Worm (Caenorhabditis elegans) whole organism, L1 larva: ENCODE results near the gene cgt-1.

Experiments used
- C04F5.9 ChIP-seq: sonication (generic microtip); optimal IDR thresholded peaks from 2 replicates; lab custom pipeline; 2016; ENCODE audit warnings: missing genetic modification characterization, missing compliant biosample characterization
- aha-1 ChIP-seq: fragments of 150-350 bp; optimal IDR thresholded peaks from 2 replicates; lab custom pipeline; 2014; ENCODE audit warnings: missing biosample characterization, missing genetic modification characterization
- ama-1 ChIP-seq: fragments of 150-350 bp; optimal IDR thresholded peaks from 2 replicates; lab custom pipeline; 2014
- blmp-1 ChIP-seq: fragments of 150-350 bp; optimal IDR thresholded peaks from 2 replicates; lab custom pipeline; 2014; ENCODE audit warnings: missing biosample characterization, missing genetic modification characterization
- ceh-8 ChIP-seq: fragments of 200-800 bp; sonication (Bioruptor generic); optimal IDR thresholded peaks from 2 replicates; lab custom pipeline; 2018; ENCODE audit warnings: mild to moderate bottlenecking, missing genetic modification characterization, moderate library complexity, missing compliant biosample characterization
- ceh-82 ChIP-seq, 3 experiments: fragments of 150-350 bp in 1 of 3; sonication (generic microtip) in 2 of 3; optimal IDR thresholded peaks; 2 replicates each; lab custom pipeline; 2014 to 2017; ENCODE audit warnings: missing biosample characterization in 3 of 3, missing genetic modification characterization in 3 of 3
- efl-3 ChIP-seq: fragments of 200-800 bp; sonication (Bioruptor generic); optimal IDR thresholded peaks from 2 replicates; lab custom pipeline; 2018; ENCODE audit warnings: mild to moderate bottlenecking, missing genetic modification characterization, missing compliant biosample characterization
- elt-2 ChIP-seq: sonication (generic microtip); optimal IDR thresholded peaks from 2 replicates; lab custom pipeline; 2016; ENCODE audit warnings: missing genetic modification characterization, mild to moderate bottlenecking, inconsistent platforms, missing compliant biosample characterization, missing genetic modification reagents
- elt-3 ChIP-seq, 6 experiments: fragments of 150-350 bp in 1 of 6; sonication (generic microtip); optimal IDR thresholded peaks; 2 replicates each; lab custom pipeline; 2017 to 2018; ENCODE audit warnings: missing biosample characterization in 6 of 6, missing genetic modification characterization in 6 of 6, inconsistent platforms in 1 of 6
- fkh-8 ChIP-seq: sonication (generic microtip); optimal IDR thresholded peaks from 2 replicates; lab custom pipeline; 2016; ENCODE audit warnings: mild to moderate bottlenecking, missing genetic modification characterization, missing compliant biosample characterization
- grh-1 ChIP-seq: fragments of 200-800 bp; sonication (Bioruptor generic); IDR thresholded peaks from 2 replicates; pipeline ENCODE4 v1.3.6; 2022; ENCODE audit warnings: missing genetic modification reagents, missing genetic modification characterization, missing compliant biosample characterization
- hpl-2 ChIP-seq: fragments of 150-350 bp; optimal IDR thresholded peaks from 2 replicates; lab custom pipeline; 2014; ENCODE audit warnings: missing biosample characterization, missing genetic modification reagents, missing genetic modification characterization
- lin-14 ChIP-seq: fragments of 200-800 bp; sonication (Bioruptor generic); optimal IDR thresholded peaks from 2 replicates; lab custom pipeline; 2018; ENCODE audit warnings: mild to moderate bottlenecking, missing genetic modification characterization, moderate library complexity, missing compliant biosample characterization
- lin-35 ChIP-seq, 2 experiments: fragments of 150-350 bp; optimal IDR thresholded peaks; 2 replicates each; lab custom pipeline; 2014; ENCODE audit warnings: missing biosample characterization in 2 of 2, missing genetic modification characterization in 2 of 2, missing genetic modification reagents in 2 of 2
- mdl-1 ChIP-seq, 2 experiments: fragments of 150-350 bp; optimal IDR thresholded peaks; 2 replicates each; lab custom pipeline; 2014 to 2017; ENCODE audit warnings: missing biosample characterization in 2 of 2, missing genetic modification characterization in 2 of 2, inconsistent platforms in 1 of 2
- nhr-19 ChIP-seq: fragments of 200-800 bp; sonication (Bioruptor generic); conservative IDR thresholded peaks from 2 replicates; pipeline ENCODE4 v1.3.6; 2022; ENCODE audit warnings: missing genetic modification characterization, missing compliant biosample characterization
- nhr-20 ChIP-seq: sonication (generic microtip); optimal IDR thresholded peaks from 2 replicates; lab custom pipeline; 2016; ENCODE audit warnings: mild to moderate bottlenecking, missing genetic modification characterization, missing compliant biosample characterization
- nhr-28 ChIP-seq: fragments of 150-350 bp; optimal IDR thresholded peaks from 2 replicates; lab custom pipeline; 2014; ENCODE audit warnings: missing biosample characterization, missing genetic modification characterization
- nhr-85 ChIP-seq: sonication (generic microtip); peaks from one replicate; lab custom pipeline; 2016; ENCODE audit warnings: missing genetic modification characterization, inconsistent platforms, missing compliant biosample characterization
- nhr-90 ChIP-seq: sonication (generic microtip); optimal IDR thresholded peaks from 2 replicates; lab custom pipeline; 2016; ENCODE audit warnings: mild to moderate bottlenecking, missing genetic modification characterization, missing compliant biosample characterization; ENCODE audit not compliant: poor library complexity
- pax-3 ChIP-seq: fragments of 200-800 bp; sonication (Bioruptor generic); optimal IDR thresholded peaks from 2 replicates; lab custom pipeline; 2018; ENCODE audit warnings: mild to moderate bottlenecking, missing genetic modification characterization, moderate library complexity, missing compliant biosample characterization
- pqm-1 ChIP-seq: sonication (generic microtip); optimal IDR thresholded peaks from 3 replicates; lab custom pipeline; 2017; ENCODE audit warnings: missing biosample characterization, missing genetic modification characterization
- skn-1 ChIP-seq: fragments of 150-350 bp; optimal IDR thresholded peaks from 2 replicates; lab custom pipeline; 2014; ENCODE audit warnings: missing biosample characterization, missing genetic modification characterization
- snpc-4 ChIP-seq: fragments of 150-350 bp; optimal IDR thresholded peaks from 2 replicates; lab custom pipeline; 2014; ENCODE audit warnings: missing biosample characterization, missing genetic modification characterization
- sptf-1 ChIP-seq: fragments of 150-350 bp; optimal IDR thresholded peaks from 2 replicates; lab custom pipeline; 2014; ENCODE audit warnings: missing biosample characterization, missing genetic modification characterization
- tbx-2 ChIP-seq: sonication (generic microtip); optimal IDR thresholded peaks from 2 replicates; lab custom pipeline; 2016; ENCODE audit warnings: missing genetic modification characterization, missing compliant biosample characterization
- tlp-1 ChIP-seq: fragments of 150-350 bp; optimal IDR thresholded peaks from 2 replicates; lab custom pipeline; 2014; ENCODE audit warnings: missing biosample characterization, missing genetic modification characterization
- unc-130 ChIP-seq: fragments of 150-350 bp; optimal IDR thresholded peaks from 2 replicates; lab custom pipeline; 2017; ENCODE audit warnings: missing biosample characterization, missing genetic modification characterization, inconsistent platforms
- unc-62 ChIP-seq: fragments of 150-350 bp; optimal IDR thresholded peaks from 2 replicates; lab custom pipeline; 2014; ENCODE audit warnings: missing biosample characterization, missing genetic modification reagents, missing genetic modification characterization
- vab-15 ChIP-seq: sonication (generic microtip); optimal IDR thresholded peaks from 2 replicates; lab custom pipeline; 2017; ENCODE audit warnings: missing genotype, mild to moderate bottlenecking, missing genetic modification characterization, missing compliant biosample characterization
- xbp-1 ChIP-seq: sonication (generic microtip); optimal IDR thresholded peaks from 2 replicates; lab custom pipeline; 2016; ENCODE audit warnings: missing genetic modification characterization, missing compliant biosample characterization
- ztf-4 ChIP-seq: fragments of 150-350 bp; optimal IDR thresholded peaks from 2 replicates; lab custom pipeline; 2014; ENCODE audit warnings: missing biosample characterization, missing genetic modification characterization

The cgt-1 gene

DNA sequence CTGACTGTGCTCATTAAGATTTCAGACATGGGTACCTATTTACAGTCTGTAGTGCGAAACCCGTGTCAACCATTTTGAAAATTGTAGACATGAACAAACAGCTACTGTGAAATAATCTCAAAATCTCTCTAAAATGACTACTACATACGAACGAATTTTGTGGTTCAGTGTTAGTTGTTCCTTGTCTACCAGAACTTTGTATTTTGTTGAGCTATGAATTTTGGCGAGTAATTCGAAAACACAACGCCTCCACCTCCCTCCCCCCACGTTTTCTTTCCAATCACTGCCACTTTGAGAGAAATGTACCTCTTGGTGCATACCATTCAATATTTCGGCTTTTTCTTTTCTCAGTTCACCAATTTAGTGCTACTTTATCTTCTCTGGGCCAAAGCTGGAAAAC lies 4.0 kb upstream of the cgt-1 start, which contains the start of gene T06C12.11:
Gene T06C12.11, plus strand, starts transcription at position 301 of the 400 bp plus-strand sequence.
- TF ChIP-seq xbp-1 (no peak), blmp-1 (tag; lab: Kevin White, UChicago) (no peak), grh-1 (GFP tag; lab: Robert Waterston, UW) (no peak), pqm-1 (no peak), nhr-19 (GFP tag; lab: Robert Waterston, UW) (no peak), tlp-1 (tag; lab: Kevin White, UChicago) (no peak), ztf-4 (tag; lab: Kevin White, UChicago) (no peak), fkh-8 (no peak)
- TF ChIP-seq, all 84 proteins: peak for 0

DNA sequence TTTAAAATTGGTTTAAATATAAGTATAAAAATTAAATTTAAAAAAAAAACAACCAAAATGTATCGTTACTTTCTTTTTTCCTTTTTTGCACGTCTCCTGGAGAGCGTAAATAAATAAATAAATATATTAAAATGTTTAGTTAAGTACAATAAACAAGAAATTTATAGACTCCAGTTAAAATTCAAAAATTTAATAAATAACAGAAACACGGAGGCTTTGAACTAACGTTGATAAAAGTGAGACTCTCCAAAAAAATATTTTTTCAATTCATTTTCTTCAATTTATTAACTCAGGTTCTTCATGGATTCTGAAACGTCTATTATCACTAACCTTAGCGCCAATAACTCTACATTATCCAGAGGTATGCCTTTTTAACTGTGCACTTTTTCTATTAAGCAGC lies 3.1 kb upstream of the cgt-1 start, which contains the start of gene T06C12.12:
Gene T06C12.12, plus strand, starts transcription at position 301 of the 400 bp plus-strand sequence.
- TF ChIP-seq nhr-28: no peak
- TF ChIP-seq nhr-85 (tag; lab: Kevin White, UChicago): no peak

DNA sequence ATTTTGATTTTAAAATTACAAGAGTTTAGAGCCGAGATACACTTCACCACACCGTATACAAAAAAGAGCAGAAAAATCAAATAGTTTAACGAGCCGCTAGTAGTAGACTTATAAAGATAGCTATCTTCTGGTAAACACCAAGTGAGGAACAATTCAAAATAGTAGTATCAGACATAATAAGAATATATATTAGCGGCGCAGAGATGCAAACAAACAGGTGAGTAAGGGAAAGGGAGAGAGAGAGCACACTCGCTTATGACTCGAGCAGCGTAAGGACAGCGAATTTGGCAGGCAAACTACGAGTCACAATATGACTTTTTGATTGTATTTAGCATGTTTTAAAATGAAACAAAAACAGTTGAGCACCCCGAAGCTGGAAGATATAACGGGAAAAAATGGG lies 2.6 kb upstream of the cgt-1 start:
- TF ChIP-seq fkh-8 (peak; percentile 10), aha-1 (no peak), ama-1 (lab: Kevin White, UChicago) (no peak), elt-2 (peak; percentile 57), lin-14 (GFP tag; lab: Kevin White, UChicago) (peak; percentile 23), lin-35 (GFP tag; optimal IDR thresholded peaks at IDR 0.05; lab: Kevin White, UChicago) (peak in 1 of 2 experiments; percentile 27)
- TF ChIP-seq, all 84 proteins: peak for 4

DNA sequence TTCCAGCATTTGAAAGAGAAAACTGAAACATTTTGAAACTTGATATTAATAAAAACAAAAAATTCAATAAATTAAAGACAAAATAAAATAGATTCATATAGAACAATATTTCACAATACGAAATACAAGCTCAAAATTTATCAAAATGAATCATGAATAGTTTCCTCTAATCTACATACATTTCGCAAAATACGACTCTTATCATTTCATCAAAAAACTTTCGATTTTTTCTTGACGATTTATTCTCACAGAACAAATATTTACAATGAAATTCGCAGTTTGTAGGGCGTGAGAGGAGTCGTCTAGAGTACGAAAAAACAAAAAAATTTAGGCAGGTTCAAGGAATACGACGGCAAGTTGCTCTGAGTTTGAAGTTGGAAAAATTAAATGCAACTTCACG lies 1.5 kb upstream of the cgt-1 start:
- no peak for TF ChIP-seq mdl-1 (tag; optimal IDR thresholded peaks at IDR 0.05; lab: Kevin White, UChicago)
- no peak for TF ChIP-seq lin-35 (GFP tag; optimal IDR thresholded peaks at IDR 0.05; lab: Kevin White, UChicago)
- TF ChIP-seq ceh-8 (GFP tag; lab: Kevin White, UChicago): no peak
- peak; percentile 57 for TF ChIP-seq elt-2

DNA sequence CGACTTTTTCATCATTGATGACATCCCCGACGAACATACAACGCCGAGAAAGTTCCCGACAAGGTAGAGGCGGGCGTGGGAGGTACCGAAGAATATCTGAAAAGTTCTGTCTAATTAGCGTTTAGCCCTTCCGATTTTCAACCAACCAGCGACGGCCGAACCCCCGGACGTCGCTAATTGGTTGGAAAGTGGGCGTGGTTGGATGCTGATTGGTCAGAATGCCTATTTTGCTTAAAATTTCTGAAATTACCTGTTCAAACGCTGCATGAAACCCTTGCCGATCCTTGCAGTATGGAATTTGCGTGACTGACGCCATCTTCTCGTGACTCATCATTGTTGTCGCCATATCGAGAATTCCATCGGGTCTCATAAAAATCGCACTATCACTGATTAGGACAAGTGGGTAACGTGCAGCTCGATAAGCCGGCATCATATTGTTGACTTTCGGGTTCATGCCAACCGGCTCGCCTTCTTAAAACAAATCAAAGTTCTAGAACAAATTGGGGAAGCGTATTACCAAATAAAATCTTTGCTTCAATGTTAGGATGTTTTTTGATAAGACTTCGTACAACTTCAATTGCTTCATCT lies 849 bp downstream of the cgt-1 start:
- TF ChIP-seq nhr-90: peak; percentile 18
- TF ChIP-seq C04F5.9 (tag; lab: Kevin White, UChicago): no peak
- TF ChIP-seq nhr-20 (tag; lab: Kevin White, UChicago): peak; percentile 24
- TF ChIP-seq elt-3 (tag; optimal IDR thresholded peaks at IDR 0.05; lab: Kevin White, UChicago): no peak
- peak; percentile 87 for TF ChIP-seq elt-2
- no peak for TF ChIP-seq unc-62 (GFP tag; lab: Kevin White, UChicago)
- TF ChIP-seq sptf-1 (tag; lab: Kevin White, UChicago): no peak
- peak in 1 of 2 experiments; percentile 25 for TF ChIP-seq lin-35 (GFP tag; optimal IDR thresholded peaks at IDR 0.05; lab: Kevin White, UChicago)
- TF ChIP-seq tlp-1 (tag; lab: Kevin White, UChicago): peak; percentile 19
- no peak for TF ChIP-seq ceh-82 (tag; optimal IDR thresholded peaks at IDR 0.05; lab: Kevin White, UChicago)
- TF ChIP-seq pax-3 (tag; lab: Kevin White, UChicago): no peak
- no peak for TF ChIP-seq unc-130
- TF ChIP-seq efl-3 (GFP tag; lab: Kevin White, UChicago): no peak
- no peak for TF ChIP-seq vab-15

DNA sequence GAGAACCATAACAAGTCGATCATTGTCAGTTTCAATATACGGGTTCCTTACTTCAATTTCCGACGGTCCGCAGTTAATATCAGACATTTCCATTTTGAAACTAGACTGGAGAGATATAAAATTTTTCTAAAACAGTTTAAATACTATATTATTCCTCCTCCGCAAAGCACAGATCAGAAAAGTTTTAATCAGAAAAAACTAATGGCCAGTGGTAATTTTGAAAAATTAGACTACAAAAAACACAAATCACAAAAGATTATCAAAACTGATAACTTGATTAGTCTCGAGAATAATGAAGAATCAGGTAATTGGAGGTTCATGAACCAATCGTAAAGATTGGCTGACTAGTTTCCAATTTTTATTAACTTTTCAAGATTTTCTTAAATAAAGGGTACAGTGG lies 2.7 kb downstream of the cgt-1 start, which contains the start of gene T06C12.9:
Gene T06C12.9, minus strand, starts transcription at position 101 of the 400 bp plus-strand sequence.
- TF ChIP-seq hpl-2 (no peak), nhr-85 (tag; lab: Kevin White, UChicago) (peak; percentile 20), snpc-4 (tag; lab: Kevin White, UChicago) (no peak), skn-1 (tag; lab: Kevin White, UChicago) (no peak), tbx-2 (no peak)
